Fruit fly (Drosophila melanogaster): Measurements from ENCODE around the gene Mbs.

Gene Mbs

dm6 chr3L:16048722-16049459 is 2.9 kb upstream of the Mbs start (continued):
- TF ChIP-seq CG32006 (GFP tag; optimal IDR thresholded peaks at IDR 0.05) (no peak), fd59A (GFP tag; optimal IDR thresholded peaks at IDR 0.05) (no peak), Lpt (GFP tag; optimal IDR thresholded peaks at IDR 0.05) (no peak), CG6792 (GFP tag; optimal IDR thresholded peaks at IDR 0.05) (no peak), CG8632 (GFP tag; optimal IDR thresholded peaks at IDR 0.05) (no peak), fd85E (GFP tag; optimal IDR thresholded peaks at IDR 0.05) (no peak), achi (GFP tag; optimal IDR thresholded peaks at IDR 0.05) (no peak), CG16779 (tag; optimal IDR thresholded peaks at IDR 0.05) (no peak), CG8119 (GFP tag; IDR thresholded peaks at IDR 0.05) (no peak; the same call in 2 of the 3 replicates)

dm6 chr3L:16049955-16050886 is 1.5 kb upstream of the Mbs start:
- TF ChIP-seq Lpt (GFP tag; optimal IDR thresholded peaks at IDR 0.05), result peak; percentile 68
- peak; percentile 52 for TF ChIP-seq CG32006 (GFP tag; optimal IDR thresholded peaks at IDR 0.05)
- peak; percentile 8 for TF ChIP-seq pdm3 (GFP tag; optimal IDR thresholded peaks at IDR 0.05)
- TF ChIP-seq ss (GFP tag; optimal IDR thresholded peaks at IDR 0.05), result peak; percentile 15 to 17
- peak; percentile 28 for TF ChIP-seq CG6808 (GFP tag; optimal IDR thresholded peaks at IDR 0.05)
- TF ChIP-seq Met (GFP tag; optimal IDR thresholded peaks at IDR 0.05), result peak; percentile 21
- TF ChIP-seq CG8319 (GFP tag; optimal IDR thresholded peaks at IDR 0.05), result no peak
- TF ChIP-seq CG6163 (GFP tag; IDR thresholded peaks at IDR 0.05), result peak; percentile 50
- no peak for TF ChIP-seq CG3919 (GFP tag; optimal IDR thresholded peaks at IDR 0.05)
- peak; percentile 67 for TF ChIP-seq CG15336 (GFP tag; IDR thresholded peaks at IDR 0.05)
- TF ChIP-seq vri (GFP tag; optimal IDR thresholded peaks at IDR 0.05), result peak; percentile 86
- peak; percentile 38 for TF ChIP-seq svp (GFP tag)
- peak; percentile 25 for TF ChIP-seq net (GFP tag; optimal IDR thresholded peaks at IDR 0.05)
- TF ChIP-seq Blimp-1 (GFP tag; optimal IDR thresholded peaks at IDR 0.05), result no peak
- peak; percentile 75 for TF ChIP-seq Eip93F (GFP tag; optimal IDR thresholded peaks at IDR 0.05)
- peak; percentile 72 for TF ChIP-seq CG8119 (GFP tag; IDR thresholded peaks at IDR 0.05)
- peak; percentile 17 for TF ChIP-seq Hr4 (GFP tag; optimal IDR thresholded peaks at IDR 0.05)
- peak; percentile 56 for TF ChIP-seq CG16779 (tag; optimal IDR thresholded peaks at IDR 0.05)
- TF ChIP-seq eg (GFP tag; IDR thresholded peaks at IDR 0.05), result peak; percentile 89
- TF ChIP-seq esn (GFP tag; optimal IDR thresholded peaks at IDR 0.05), result no peak
- TF ChIP-seq Ets96B (tag; optimal IDR thresholded peaks at IDR 0.05), result no peak
- TF ChIP-seq CG6854 (GFP tag; optimal IDR thresholded peaks at IDR 0.05), result peak; percentile 52
- peak; percentile 81 for TF ChIP-seq Eip78C (GFP tag)
- TF ChIP-seq fkh (GFP tag; optimal IDR thresholded peaks at IDR 0.05), result peak; percentile 94
- TF ChIP-seq CG6276 (GFP tag; optimal IDR thresholded peaks at IDR 0.05), result peak; percentile 77
- no peak for TF ChIP-seq CG10631 (GFP tag; optimal IDR thresholded peaks at IDR 0.05)

- no peak for TF ChIP-seq CG4318 (GFP tag; optimal IDR thresholded peaks at IDR 0.05)
- no peak for TF ChIP-seq esn (GFP tag; optimal IDR thresholded peaks at IDR 0.05)
- TF ChIP-seq achi (GFP tag; optimal IDR thresholded peaks at IDR 0.05), result peak; percentile 5
Observed at dm6 chr3L:16050887-16051258, 886 bp upstream of the Mbs start, which contains the start of gene Diap1. Gene Diap1 (minus strand): TSS chr3L:16051034.

Data from whole organism, prepupa.